Fruit fly (Drosophila melanogaster) whole organism, wandering third instar larva: ENCODE measurements around the gene fru.

Experiments
- Abd-B ChIP-seq: fragments of >200 bp; optimal IDR thresholded peaks from 2 replicates; lab custom pipeline; 2017; ENCODE audit warnings: missing biosample characterization, missing genetic modification characterization
- CG32264 ChIP-seq: fragments of 200-800 bp; sonication (Bioruptor generic); optimal IDR thresholded peaks from 2 replicates; lab custom pipeline; 2016; ENCODE audit warnings: missing biosample characterization, missing genetic modification characterization
- CG9705 ChIP-seq: fragments of 200-800 bp; sonication (Bioruptor generic); optimal IDR thresholded peaks from 2 replicates; lab custom pipeline; 2018; ENCODE audit warnings: missing biosample characterization, mild to moderate bottlenecking, missing genetic modification characterization
- CrebA ChIP-seq: fragments of 200-800 bp; sonication (Bioruptor generic); optimal IDR thresholded peaks from 2 replicates; lab custom pipeline; 2016; ENCODE audit warnings: missing biosample characterization, mild to moderate bottlenecking, missing genetic modification characterization, borderline replicate concordance
- Dfd ChIP-seq: fragments of >200 bp; optimal IDR thresholded peaks from 2 replicates; lab custom pipeline; 2017; ENCODE audit warnings: missing biosample characterization, missing genetic modification characterization
- Dif ChIP-seq: fragments of 200-275, 200-300 bp; sonication (Bioruptor generic); optimal IDR thresholded peaks from 2 replicates; lab custom pipeline; 2018; ENCODE audit warnings: missing biosample characterization, missing genetic modification characterization; ENCODE audit not compliant: partially characterized antibody
- GATAd ChIP-seq: sonication (Bioruptor generic); optimal IDR thresholded peaks from 2 replicates; lab custom pipeline; 2016; ENCODE audit warnings: missing biosample characterization, missing genetic modification characterization
- HLH106 ChIP-seq: fragments of 200-800 bp; optimal IDR thresholded peaks from 3 replicates; lab custom pipeline; 2019; ENCODE audit warnings: missing biosample characterization, mild to moderate bottlenecking, missing genetic modification characterization, moderate library complexity
- Hnf4 ChIP-seq: fragments of 200-800 bp; sonication (Bioruptor generic); optimal IDR thresholded peaks from 2 replicates; lab custom pipeline; 2016; ENCODE audit warnings: missing biosample characterization, mild to moderate bottlenecking, missing genetic modification characterization
- Hr78 ChIP-seq: fragments of >200 bp; optimal IDR thresholded peaks from 2 replicates; lab custom pipeline; 2017; ENCODE audit warnings: missing biosample characterization, missing genetic modification characterization
- Hr83 ChIP-seq: fragments of 200-300 bp; sonication (Bioruptor generic); optimal IDR thresholded peaks from 2 replicates; lab custom pipeline; 2016; ENCODE audit warnings: missing biosample characterization, mild to moderate bottlenecking, missing genetic modification characterization, moderate library complexity; ENCODE audit not compliant: poor library complexity, severe bottlenecking
- Jra ChIP-seq: sonication (Bioruptor generic); optimal IDR thresholded peaks from 2 replicates; lab custom pipeline; 2016; ENCODE audit warnings: missing biosample characterization, missing genetic modification characterization
- Mio ChIP-seq: sonication (Bioruptor generic); optimal IDR thresholded peaks from 2 replicates; lab custom pipeline; 2016; ENCODE audit warnings: missing biosample characterization, missing genetic modification characterization
- Myc ChIP-seq: fragments of >200 bp; optimal IDR thresholded peaks from 2 replicates; lab custom pipeline; 2017
- N ChIP-seq: fragments of >200 bp; optimal IDR thresholded peaks from 2 replicates; lab custom pipeline; 2018; ENCODE audit warnings: missing biosample characterization, missing external identifiers, missing genetic modification characterization
- OdsH ChIP-seq: fragments of 200-800 bp; sonication (Bioruptor generic); optimal IDR thresholded peaks from 2 replicates; lab custom pipeline; 2016; ENCODE audit warnings: missing biosample characterization, mild to moderate bottlenecking, missing genetic modification characterization
- Rel ChIP-seq, 2 experiments: fragments of 200-800 bp; sonication (Bioruptor generic) in 1 of 2; optimal IDR thresholded peaks; 2 replicates in 1 of 2; 3 replicates in 1 of 2; lab custom pipeline; 2016 to 2019; ENCODE audit warnings: mild to moderate bottlenecking in 2 of 2, missing biosample characterization in 2 of 2, missing genetic modification characterization in 2 of 2, moderate library complexity in 1 of 2
- Sp1 ChIP-seq: fragments of 200-800 bp; sonication (Bioruptor generic); optimal IDR thresholded peaks from 3 replicates; lab custom pipeline; 2019; ENCODE audit warnings: missing biosample characterization, mild to moderate bottlenecking, missing genetic modification characterization, moderate library complexity
- Vsx2 ChIP-seq: fragments of 200-300, 225-300 bp; sonication (Bioruptor generic); optimal IDR thresholded peaks from 2 replicates; lab custom pipeline; 2018; ENCODE audit warnings: missing biosample characterization, missing genetic modification characterization; ENCODE audit not compliant: partially characterized antibody
- br ChIP-seq: fragments of 200-800 bp; sonication (Bioruptor generic); optimal IDR thresholded peaks from 2 replicates; lab custom pipeline; 2016; ENCODE audit warnings: missing biosample characterization, missing genetic modification characterization
- brk ChIP-seq: fragments of 200-800 bp; sonication (Bioruptor generic); optimal IDR thresholded peaks from 2 replicates; lab custom pipeline; 2016; ENCODE audit warnings: missing biosample characterization, mild to moderate bottlenecking, missing genetic modification characterization
- dl ChIP-seq, 2 experiments: fragments of 175-275, 200-275 bp in 1 of 2; fragments of 200-275 bp in 1 of 2; sonication (Bioruptor generic); optimal IDR thresholded peaks; lab custom pipeline; 2018; ENCODE audit warnings: mild to moderate bottlenecking in 2 of 2, missing biosample characterization in 2 of 2, missing genetic modification characterization in 2 of 2, moderate library complexity in 2 of 2; ENCODE audit not compliant: partially characterized antibody in 2 of 2, insufficient read depth in 1 of 2
- dmrt93B ChIP-seq: fragments of 200-800 bp; sonication (Bioruptor generic); optimal IDR thresholded peaks from 2 replicates; lab custom pipeline; 2018; ENCODE audit warnings: missing biosample characterization, mild to moderate bottlenecking, missing genetic modification characterization
- dsf ChIP-seq: sonication (Bioruptor generic); optimal IDR thresholded peaks from 2 replicates; lab custom pipeline; 2016; ENCODE audit warnings: missing biosample characterization, missing genetic modification characterization, borderline replicate concordance
- ey ChIP-seq: fragments of 200-800 bp; sonication (Bioruptor generic); optimal IDR thresholded peaks from 2 replicates; lab custom pipeline; 2016; ENCODE audit warnings: missing biosample characterization, missing genetic modification characterization
- foxo ChIP-seq, 2 experiments: fragments of 200-800 bp; sonication (Bioruptor generic); optimal IDR thresholded peaks; 2 replicates in 1 of 2; 3 replicates in 1 of 2; lab custom pipeline; 2016 to 2017; ENCODE audit warnings: missing biosample characterization in 2 of 2, missing genetic modification characterization in 2 of 2
- fru ChIP-seq: fragments of 200-800 bp; sonication (Bioruptor generic); optimal IDR thresholded peaks from 3 replicates; lab custom pipeline; 2016; ENCODE audit warnings: missing biosample characterization, mild to moderate bottlenecking, missing genetic modification characterization
- h ChIP-seq: fragments of 200-800 bp; sonication (Bioruptor generic); optimal IDR thresholded peaks from 3 replicates; lab custom pipeline; 2016; ENCODE audit warnings: missing biosample characterization, mild to moderate bottlenecking, missing genetic modification characterization
- jim ChIP-seq: fragments of 175-275, 200-325 bp; sonication (Bioruptor generic); optimal IDR thresholded peaks from 2 replicates; lab custom pipeline; 2016; ENCODE audit warnings: missing biosample characterization, mild to moderate bottlenecking, missing genetic modification characterization
- lola ChIP-seq: fragments of >200 bp; optimal IDR thresholded peaks from 2 replicates; lab custom pipeline; 2017; ENCODE audit warnings: missing biosample characterization, missing genetic modification characterization
- pan ChIP-seq: fragments of >200 bp; optimal IDR thresholded peaks from 2 replicates; lab custom pipeline; 2017
- psq ChIP-seq: fragments of 200-800 bp; sonication (Bioruptor generic); optimal IDR thresholded peaks from 3 replicates; lab custom pipeline; 2017; ENCODE audit warnings: missing biosample characterization, mild to moderate bottlenecking, missing genetic modification characterization, moderate library complexity
- rgr ChIP-seq: fragments of 200-800 bp; sonication (Bioruptor generic); optimal IDR thresholded peaks from 3 replicates; lab custom pipeline; 2016; ENCODE audit warnings: missing biosample characterization, mild to moderate bottlenecking, missing genetic modification characterization
- sage ChIP-seq: fragments of 200-800 bp; sonication (Bioruptor generic); optimal IDR thresholded peaks from 2 replicates; lab custom pipeline; 2016; ENCODE audit warnings: missing biosample characterization, mild to moderate bottlenecking, missing genetic modification characterization
- sv ChIP-seq: fragments of 200-800 bp; sonication (Bioruptor generic); optimal IDR thresholded peaks from 3 replicates; lab custom pipeline; 2016; ENCODE audit warnings: missing biosample characterization, missing genetic modification characterization
- tai ChIP-seq: sonication (Bioruptor generic); optimal IDR thresholded peaks from 2 replicates; lab custom pipeline; 2016; ENCODE audit warnings: missing biosample characterization, missing genetic modification characterization
- usp ChIP-seq: fragments of >200 bp; optimal IDR thresholded peaks from 2 replicates; lab custom pipeline; 2017; ENCODE audit warnings: missing biosample characterization, missing genetic modification characterization
- woc ChIP-seq: sonication (Bioruptor generic); optimal IDR thresholded peaks from 2 replicates; lab custom pipeline; 2016; ENCODE audit warnings: missing biosample characterization, mild to moderate bottlenecking, missing genetic modification characterization

fru gene

dm6 chr3R:18583881-18584545 lies 38.6 kb upstream of the fru start:
- peak; percentile 69 for TF ChIP-seq Sp1 (GFP tag; lab: Kevin White, UChicago)
- TF ChIP-seq Mio (GFP tag; lab: Kevin White, UChicago) = no peak
- peak; percentile 86 for TF ChIP-seq ey (GFP tag; lab: Kevin White, UChicago)
- TF ChIP-seq psq (GFP tag; lab: Kevin White, UChicago) = peak; percentile 80
- TF ChIP-seq dsf (GFP tag; lab: Kevin White, UChicago) = peak; percentile 32
- no peak for TF ChIP-seq usp (GFP tag; lab: Kevin White, UChicago)
- TF ChIP-seq sv (GFP tag; lab: Kevin White, UChicago) = peak; percentile 97
- peak; percentile 63 for TF ChIP-seq jim (GFP tag; lab: Kevin White, UChicago)
- peak; percentile 46 for TF ChIP-seq Rel (GFP tag; optimal IDR thresholded peaks at IDR 0.05; lab: Kevin White, UChicago)
- TF ChIP-seq Rel (tag; optimal IDR thresholded peaks at IDR 0.05; lab: Kevin White, UChicago) = peak; percentile 23
- peak; percentile 45 to 84 for TF ChIP-seq foxo (GFP tag; optimal IDR thresholded peaks at IDR 0.05; lab: Kevin White, UChicago)
- peak; percentile 80 for TF ChIP-seq woc (GFP tag; lab: Kevin White, UChicago)
- no peak for TF ChIP-seq CrebA (GFP tag; lab: Kevin White, UChicago)
- TF ChIP-seq h = peak; percentile 89
- TF ChIP-seq dl (GFP tag; optimal IDR thresholded peaks at IDR 0.05; lab: Kevin White, UChicago; ENCODE audit: insufficient read depth in 1 of 2, partially characterized antibody in 2 of 2) = no peak
- no peak for TF ChIP-seq Hr78 (GFP tag; lab: Kevin White, UChicago)
- peak; percentile 81 for TF ChIP-seq OdsH
- TF ChIP-seq Dfd (GFP tag; lab: Kevin White, UChicago) = no peak
- peak; percentile 82 for TF ChIP-seq fru (GFP tag; lab: Kevin White, UChicago)
- no peak for TF ChIP-seq Vsx2 (GFP tag; lab: Kevin White, UChicago)
- no peak for TF ChIP-seq N (GFP tag; lab: Kevin White, UChicago)
- TF ChIP-seq Hnf4 = peak; percentile 67
- peak; percentile 85 for TF ChIP-seq rgr (GFP tag; lab: Kevin White, UChicago)
- peak; percentile 47 for TF ChIP-seq CG32264
- TF ChIP-seq Dif (GFP tag; lab: Kevin White, UChicago) = no peak
- peak; percentile 70 for TF ChIP-seq dmrt93B
- TF ChIP-seq CG9705 (GFP tag; lab: Kevin White, UChicago) = peak; percentile 49
- TF ChIP-seq lola (GFP tag; lab: Kevin White, UChicago) = no peak
- TF ChIP-seq sage = peak; percentile 12
- peak; percentile 73 for TF ChIP-seq tai (GFP tag; lab: Kevin White, UChicago)
- TF ChIP-seq br (GFP tag; lab: Kevin White, UChicago) = peak; percentile 84
- peak; percentile 80 for TF ChIP-seq HLH106 (tag; lab: Kevin White, UChicago)
- peak; percentile 92 for TF ChIP-seq Hr83 (GFP tag; lab: Kevin White, UChicago)
- no peak for TF ChIP-seq brk
- TF ChIP-seq GATAd (GFP tag; lab: Kevin White, UChicago) = no peak
- TF ChIP-seq Myc = no peak
- TF ChIP-seq Abd-B = no peak
- TF ChIP-seq pan (lab: Kevin White, UChicago) = no peak
- peak; percentile 2 for TF ChIP-seq Jra
- TF ChIP-seq, all 38 proteins: peak for 23

- TF ChIP-seq CG9705 (GFP tag; lab: Kevin White, UChicago) (no peak), pan (lab: Kevin White, UChicago) (no peak), CG32264 (no peak), lola (GFP tag; lab: Kevin White, UChicago) (no peak), Hnf4 (peak; percentile 24), GATAd (GFP tag; lab: Kevin White, UChicago) (no peak), Hr83 (GFP tag; lab: Kevin White, UChicago) (no peak), sv (GFP tag; lab: Kevin White, UChicago) (no peak), foxo (GFP tag; optimal IDR thresholded peaks at IDR 0.05; lab: Kevin White, UChicago) (no peak), Vsx2 (GFP tag; lab: Kevin White, UChicago) (no peak), HLH106 (tag; lab: Kevin White, UChicago) (no peak), brk (no peak), OdsH (peak; percentile 7), Hr78 (GFP tag; lab: Kevin White, UChicago) (no peak), dl (GFP tag; optimal IDR thresholded peaks at IDR 0.05; lab: Kevin White, UChicago; ENCODE audit: insufficient read depth in 1 of 2, partially characterized antibody in 2 of 2) (no peak), Jra (no peak), Myc (no peak), psq (GFP tag; lab: Kevin White, UChicago) (no peak), dmrt93B (no peak), CrebA (GFP tag; lab: Kevin White, UChicago) (no peak), Mio (GFP tag; lab: Kevin White, UChicago) (no peak), rgr (GFP tag; lab: Kevin White, UChicago) (peak; percentile 46), br (GFP tag; lab: Kevin White, UChicago) (no peak), N (GFP tag; lab: Kevin White, UChicago) (no peak), h (peak; percentile 49), usp (GFP tag; lab: Kevin White, UChicago) (no peak)
Measured at dm6 chr3R:18582236-18582635, 36.9 kb upstream of the fru start.
